Worm (Caenorhabditis elegans) whole organism, mixed stage, embryonic: ENCODE results near the gene egl-10.

Experiments used
- M03D4.4 ChIP-seq: sonication (generic microtip); optimal IDR thresholded peaks from 2 replicates; lab custom pipeline; 2017; ENCODE audit warnings: mild to moderate bottlenecking, missing genetic modification characterization, missing compliant biosample characterization
- bed-3 ChIP-seq: fragments of 200-800 bp; sonication (Bioruptor generic); optimal IDR thresholded peaks from 3 replicates; lab custom pipeline; 2018; ENCODE audit warnings: mild to moderate bottlenecking, missing genetic modification characterization, moderate library complexity, missing compliant biosample characterization
- blmp-1 ChIP-seq: fragments of 150-350 bp; optimal IDR thresholded peaks from 2 replicates; lab custom pipeline; 2014; ENCODE audit warnings: missing biosample characterization, missing genetic modification characterization
- ceh-39 ChIP-seq: fragments of 150-350 bp; optimal IDR thresholded peaks from 2 replicates; lab custom pipeline; 2014; ENCODE audit warnings: missing biosample characterization, missing genetic modification characterization
- ceh-83 ChIP-seq: fragments of 200-800 bp; sonication (Bioruptor generic); optimal IDR thresholded peaks from 2 replicates; lab custom pipeline; 2018; ENCODE audit warnings: mild to moderate bottlenecking, missing genetic modification characterization, missing compliant biosample characterization
- cnd-1 ChIP-seq: fragments of 200-800 bp; sonication (Bioruptor generic); optimal IDR thresholded peaks from 2 replicates; lab custom pipeline; 2018; ENCODE audit warnings: mild to moderate bottlenecking, missing genetic modification characterization, missing compliant biosample characterization
- elt-3 ChIP-seq: fragments of 150-350 bp; optimal IDR thresholded peaks from 2 replicates; lab custom pipeline; 2014; ENCODE audit warnings: missing biosample characterization, missing genetic modification characterization
- flh-1 ChIP-seq: fragments of 200-800 bp; sonication (Bioruptor generic); optimal IDR thresholded peaks from 2 replicates; lab custom pipeline; 2018; ENCODE audit warnings: mild to moderate bottlenecking, missing genetic modification characterization, moderate library complexity, missing compliant biosample characterization
- ham-2 ChIP-seq: fragments of 200-800 bp; sonication (Bioruptor generic); optimal IDR thresholded peaks from 2 replicates; lab custom pipeline; 2018; ENCODE audit warnings: mild to moderate bottlenecking, missing genetic modification characterization, missing compliant biosample characterization
- lin-32 ChIP-seq: fragments of 200-800 bp; sonication (Bioruptor generic); optimal IDR thresholded peaks from 2 replicates; lab custom pipeline; 2018; ENCODE audit warnings: mild to moderate bottlenecking, missing genetic modification characterization, missing compliant biosample characterization
- mab-5 ChIP-seq: fragments of 150-350 bp; optimal IDR thresholded peaks from 2 replicates; lab custom pipeline; 2014; ENCODE audit warnings: missing biosample characterization, missing genetic modification characterization
- mep-1 ChIP-seq: fragments of 150-350 bp; optimal IDR thresholded peaks from 2 replicates; lab custom pipeline; 2017; ENCODE audit warnings: missing biosample characterization, missing genetic modification reagents, missing genetic modification characterization, inconsistent platforms
- mls-2 ChIP-seq: sonication (generic microtip); optimal IDR thresholded peaks from 2 replicates; lab custom pipeline; 2016; ENCODE audit warnings: mild to moderate bottlenecking, missing genetic modification characterization, moderate library complexity, missing compliant biosample characterization
- nhr-12 ChIP-seq: fragments of 150-350 bp; optimal IDR thresholded peaks from 2 replicates; lab custom pipeline; 2014; ENCODE audit warnings: missing biosample characterization, missing genetic modification characterization
- nhr-2 ChIP-seq: fragments of 150-350 bp; optimal IDR thresholded peaks from 2 replicates; lab custom pipeline; 2014; ENCODE audit warnings: missing biosample characterization, missing genetic modification characterization
- nhr-237 ChIP-seq: fragments of 150-350 bp; optimal IDR thresholded peaks from 2 replicates; lab custom pipeline; 2014; ENCODE audit warnings: missing biosample characterization, missing genetic modification characterization
- nhr-76 ChIP-seq: sonication (generic microtip); optimal IDR thresholded peaks from 2 replicates; lab custom pipeline; 2017; ENCODE audit warnings: missing biosample characterization, missing genetic modification characterization
- pha-4 ChIP-seq: fragments of 150-350 bp; optimal IDR thresholded peaks from 2 replicates; lab custom pipeline; 2018; ENCODE audit warnings: missing biosample characterization, missing genetic modification reagents, missing genetic modification characterization
- sem-2 ChIP-seq: fragments of 200-800 bp; sonication (Bioruptor generic); optimal IDR thresholded peaks from 2 replicates; lab custom pipeline; 2018; ENCODE audit warnings: mild to moderate bottlenecking, missing genetic modification characterization, missing compliant biosample characterization
- tbx-8 ChIP-seq: fragments of 200-800 bp; sonication (Bioruptor generic); optimal IDR thresholded peaks from 2 replicates; lab custom pipeline; 2018; ENCODE audit warnings: mild to moderate bottlenecking, missing genetic modification characterization, moderate library complexity, missing compliant biosample characterization
- unc-120 ChIP-seq: sonication (generic microtip); optimal IDR thresholded peaks from 2 replicates; lab custom pipeline; 2017; ENCODE audit warnings: missing genetic modification characterization, missing compliant biosample characterization; ENCODE audit not compliant: poor library complexity, severe bottlenecking
- unc-39 ChIP-seq: fragments of 150-350 bp; optimal IDR thresholded peaks from 2 replicates; lab custom pipeline; 2014; ENCODE audit warnings: missing biosample characterization, missing genetic modification characterization
- unc-62 ChIP-seq: fragments of 150-350 bp; optimal IDR thresholded peaks from 2 replicates; lab custom pipeline; 2014; ENCODE audit warnings: missing biosample characterization, missing genetic modification reagents, missing genetic modification characterization
- zip-8 ChIP-seq: fragments of 150-350 bp; optimal IDR thresholded peaks from 2 replicates; lab custom pipeline; 2014; ENCODE audit warnings: missing biosample characterization, missing genetic modification characterization
- ztf-11 ChIP-seq: fragments of 150-350 bp; optimal IDR thresholded peaks from 2 replicates; lab custom pipeline; 2014; ENCODE audit warnings: missing biosample characterization, missing genetic modification characterization

The egl-10 gene

DNA sequence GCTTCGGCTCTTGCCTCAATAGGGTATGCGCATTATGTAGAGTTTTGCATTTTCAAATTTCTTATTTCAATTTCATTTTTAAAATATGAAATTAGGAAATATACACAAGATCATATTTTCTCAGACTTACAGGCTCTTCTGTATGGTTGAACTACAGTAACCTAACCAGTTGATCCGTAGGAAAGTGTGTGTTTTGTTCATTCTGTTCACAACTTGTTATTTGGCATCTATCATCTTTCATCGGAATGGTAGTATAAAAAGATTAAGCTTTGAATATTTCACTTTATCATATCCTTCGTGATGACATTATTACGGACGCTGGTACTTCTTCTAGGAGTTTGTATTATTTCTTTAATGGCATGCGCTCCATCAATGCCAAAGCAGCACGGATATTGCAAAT lies 56.9 kb downstream of the egl-10 start, which contains the start of gene K01D12.10:
TSS of gene K01D12.10 (plus strand) at position 301 of the 400 bp plus-strand sequence.
- TF ChIP-seq unc-120 (no peak), ceh-39 (tag; lab: Kevin White, UChicago) (no peak), ztf-11 (no peak), ham-2 (GFP tag; lab: Kevin White, UChicago) (no peak), bed-3 (GFP tag; lab: Kevin White, UChicago) (no peak), pha-4 (tag; lab: Kevin White, UChicago) (no peak), M03D4.4 (tag; lab: Kevin White, UChicago) (no peak), mab-5 (no peak), zip-8 (tag; lab: Kevin White, UChicago) (no peak), elt-3 (tag; lab: Kevin White, UChicago) (no peak), nhr-2 (tag; lab: Kevin White, UChicago) (no peak), lin-32 (no peak), ceh-83 (no peak), flh-1 (no peak)

DNA sequence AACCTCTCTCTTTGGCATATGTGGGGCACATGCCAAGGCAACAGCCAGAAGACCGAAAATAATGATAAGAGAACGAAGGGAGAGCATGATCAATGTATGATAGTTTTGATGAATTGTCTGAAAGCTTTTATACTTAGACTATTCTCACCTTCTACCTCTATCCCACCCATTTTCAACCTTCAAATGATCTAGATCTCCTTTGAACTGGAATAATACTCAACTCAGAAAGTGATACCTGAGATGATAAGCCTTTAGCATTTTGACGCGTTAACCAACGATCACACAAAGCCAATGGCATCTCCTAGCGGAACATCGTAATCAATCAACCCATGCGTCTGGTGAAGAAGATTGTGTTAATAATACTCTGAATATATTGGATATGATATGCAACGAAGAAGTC lies 58.3 kb downstream of the egl-10 start, which contains the start of gene K01D12.9:
TSS of gene K01D12.9 (minus strand) at position 101 of the 400 bp plus-strand sequence.
- TF ChIP-seq mep-1 = no peak
- TF ChIP-seq nhr-237 (tag; lab: Kevin White, UChicago) = no peak
- TF ChIP-seq nhr-12 (tag; lab: Kevin White, UChicago) = no peak
- TF ChIP-seq unc-62 (GFP tag; lab: Kevin White, UChicago) = no peak
- TF ChIP-seq pha-4 (tag; lab: Kevin White, UChicago) = no peak
- no peak for TF ChIP-seq mab-5
- TF ChIP-seq unc-39 (tag; lab: Kevin White, UChicago) = no peak
- no peak for TF ChIP-seq mls-2 (tag; lab: Kevin White, UChicago)
- TF ChIP-seq unc-120 = no peak
- TF ChIP-seq cnd-1 (tag; lab: Kevin White, UChicago) = no peak
- no peak for TF ChIP-seq tbx-8 (GFP tag; lab: Kevin White, UChicago)
- no peak for TF ChIP-seq ceh-83
- TF ChIP-seq nhr-76 (tag; lab: Kevin White, UChicago) = no peak
- TF ChIP-seq blmp-1 (tag; lab: Kevin White, UChicago) = no peak
- no peak for TF ChIP-seq ceh-39 (tag; lab: Kevin White, UChicago)
- TF ChIP-seq sem-2 (GFP tag; lab: Kevin White, UChicago) = no peak
- TF ChIP-seq, all 35 proteins: peak for 0
